Worm (Caenorhabditis elegans) whole organism, early embryonic: ENCODE data around the gene cest-2.3.

Experiments used
- B0310.2 ChIP-seq: sonication (generic microtip); optimal IDR thresholded peaks from 2 replicates; lab custom pipeline; 2016; ENCODE audit warnings: mild to moderate bottlenecking, missing genetic modification characterization, missing compliant biosample characterization
- F13C5.2 ChIP-seq: sonication (generic microtip); optimal IDR thresholded peaks from 2 replicates; lab custom pipeline; 2017; ENCODE audit warnings: mild to moderate bottlenecking, missing genetic modification characterization, inconsistent platforms, missing compliant biosample characterization
- aly-1 ChIP-seq: sonication (generic microtip); optimal IDR thresholded peaks from 2 replicates; lab custom pipeline; 2016; ENCODE audit warnings: missing genetic modification characterization, missing compliant biosample characterization
- ama-1 ChIP-seq: fragments of 150-350 bp; optimal IDR thresholded peaks from 2 replicates; lab custom pipeline; 2014
- ceh-13 ChIP-seq: fragments of 200-800 bp; sonication (Bioruptor generic); optimal IDR thresholded peaks from 2 replicates; lab custom pipeline; 2018; ENCODE audit warnings: mild to moderate bottlenecking, missing genetic modification characterization, missing compliant biosample characterization
- flt-1 ChIP-seq: fragments of 200-800 bp; sonication (Bioruptor generic); IDR thresholded peaks from 2 replicates; pipeline ENCODE4 v1.3.6; 2022; ENCODE audit warnings: missing genetic modification characterization, missing compliant biosample characterization
- hmg-4 ChIP-seq: fragments of 200-800 bp; sonication (Bioruptor generic); optimal IDR thresholded peaks from 2 replicates; lab custom pipeline; 2018; ENCODE audit warnings: mild to moderate bottlenecking, missing genetic modification characterization, missing compliant biosample characterization
- hnd-1 ChIP-seq: sonication (generic microtip); optimal IDR thresholded peaks from 2 replicates; lab custom pipeline; 2016; ENCODE audit warnings: missing genetic modification characterization, missing compliant biosample characterization
- sea-1 ChIP-seq: fragments of 200-800 bp; sonication (Bioruptor generic); conservative IDR thresholded peaks from 2 replicates; pipeline ENCODE4 v1.3.6; 2022; ENCODE audit warnings: missing genetic modification characterization, missing compliant biosample characterization
- tbx-11 ChIP-seq: fragments of 200-800 bp; sonication (Bioruptor generic); IDR thresholded peaks from 2 replicates; pipeline ENCODE4 v1.3.6; 2022; ENCODE audit warnings: missing genetic modification characterization, missing compliant biosample characterization

DNA sequence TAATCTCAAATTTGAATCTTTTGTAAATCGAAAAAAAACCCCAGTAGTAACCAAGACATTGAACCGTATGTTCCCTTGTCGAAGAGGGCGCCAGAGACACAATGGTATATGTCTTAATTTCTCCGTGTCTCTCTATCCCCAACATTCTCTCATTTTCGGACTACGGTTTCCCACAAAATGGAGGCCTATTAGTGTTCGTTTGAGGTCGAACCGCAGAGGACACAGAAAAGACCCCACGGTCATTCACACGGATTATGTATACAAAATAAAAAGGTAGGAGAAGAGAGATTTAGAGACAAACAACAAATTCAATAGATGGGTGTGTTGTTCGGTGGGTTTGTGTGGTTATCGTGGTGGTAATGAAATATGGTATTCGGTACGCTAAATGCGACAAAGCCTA, 31.8 kb downstream of the cest-2.3 start:
- TF ChIP-seq ama-1 (lab: Kevin White, UChicago) (no peak), hmg-4 (GFP tag; lab: Kevin White, UChicago) (no peak), flt-1 (GFP tag; lab: Robert Waterston, UW) (no peak), sea-1 (GFP tag; lab: Robert Waterston, UW) (no peak), hnd-1 (tag; lab: Kevin White, UChicago) (no peak), aly-1 (tag; lab: Kevin White, UChicago) (no peak), B0310.2 (tag; lab: Kevin White, UChicago) (no peak), F13C5.2 (tag; lab: Kevin White, UChicago) (no peak), ceh-13 (no peak), tbx-11 (no peak)
